Fruit fly (Drosophila melanogaster): ENCODE results near the gene RagA-B.

dm6 chr3R:8992928-8993579, 8.9 kb upstream of the RagA-B start, which contains the start of gene CG11975:
- no peak for TF ChIP-seq psq (optimal IDR thresholded peaks at IDR 0.05)
- no peak for TF ChIP-seq h (optimal IDR thresholded peaks at IDR 0.05)

Data from Kc167 (cell line).